Fruit fly (Drosophila melanogaster): Measurements from ENCODE around the gene Kdm5.

The Kdm5 gene

dm6 chr2L:5971093-5971808 lies 28.1 kb downstream of the Kdm5 start:
- TF ChIP-seq CrebA (GFP tag; optimal IDR thresholded peaks at IDR 0.05; ENCODE audit: borderline replicate concordance) (no peak), foxo (GFP tag; optimal IDR thresholded peaks at IDR 0.05) (no peak), h (GFP tag; optimal IDR thresholded peaks at IDR 0.05) (peak; percentile 39), rgr (GFP tag; optimal IDR thresholded peaks at IDR 0.05) (no peak), lola (GFP tag; optimal IDR thresholded peaks at IDR 0.05) (no peak), tai (GFP tag; optimal IDR thresholded peaks at IDR 0.05) (no peak), Hnf4 (GFP tag; optimal IDR thresholded peaks at IDR 0.05) (no peak), OdsH (GFP tag; optimal IDR thresholded peaks at IDR 0.05) (no peak), CG9705 (GFP tag; optimal IDR thresholded peaks at IDR 0.05) (no peak), Vsx2 (GFP tag; optimal IDR thresholded peaks at IDR 0.05; ENCODE audit: partially characterized antibody) (no peak), Dfd (GFP tag; optimal IDR thresholded peaks at IDR 0.05) (no peak), dl (GFP tag; optimal IDR thresholded peaks at IDR 0.05; ENCODE audit: insufficient read depth in 1 of 2, partially characterized antibody in 2 of 2) (no peak), ey (GFP tag; optimal IDR thresholded peaks at IDR 0.05) (no peak), usp (GFP tag; optimal IDR thresholded peaks at IDR 0.05) (no peak), pan (optimal IDR thresholded peaks at IDR 0.05) (no peak), brk (GFP tag; optimal IDR thresholded peaks at IDR 0.05) (peak; percentile 51), Hr83 (GFP tag; optimal IDR thresholded peaks at IDR 0.05; ENCODE audit: poor library complexity, severe bottlenecking) (no peak), HLH106 (tag; optimal IDR thresholded peaks at IDR 0.05) (no peak), GATAd (GFP tag; optimal IDR thresholded peaks at IDR 0.05) (no peak), Rel (GFP tag; optimal IDR thresholded peaks at IDR 0.05) (no peak), Rel (tag; optimal IDR thresholded peaks at IDR 0.05) (peak; percentile 33), Mio (GFP tag; optimal IDR thresholded peaks at IDR 0.05) (no peak), dsf (GFP tag; optimal IDR thresholded peaks at IDR 0.05; ENCODE audit: borderline replicate concordance) (no peak), woc (GFP tag; optimal IDR thresholded peaks at IDR 0.05) (no peak)

- no peak for TF ChIP-seq lola (GFP tag; optimal IDR thresholded peaks at IDR 0.05)
- no peak for TF ChIP-seq CrebA (GFP tag; optimal IDR thresholded peaks at IDR 0.05; ENCODE audit: borderline replicate concordance)
- no peak for TF ChIP-seq Dfd (GFP tag; optimal IDR thresholded peaks at IDR 0.05)
- no peak for TF ChIP-seq CG9705 (GFP tag; optimal IDR thresholded peaks at IDR 0.05)
- no peak for TF ChIP-seq Sp1 (GFP tag; optimal IDR thresholded peaks at IDR 0.05)
- TF ChIP-seq jim (GFP tag; optimal IDR thresholded peaks at IDR 0.05): no peak
- no peak for TF ChIP-seq Mio (GFP tag; optimal IDR thresholded peaks at IDR 0.05)
- no peak for TF ChIP-seq Hr78 (GFP tag; optimal IDR thresholded peaks at IDR 0.05)
These were observed 29.7 kb downstream of the Kdm5 start, which contains the start of gene Ucp4B for dm6 chr2L:5969559-5969958. TSS of gene Ucp4B (plus strand) at chr2L:5969859.

- no peak for TF ChIP-seq ey (GFP tag; optimal IDR thresholded peaks at IDR 0.05)
- TF ChIP-seq br (GFP tag; optimal IDR thresholded peaks at IDR 0.05): no peak
- TF ChIP-seq Mio (GFP tag; optimal IDR thresholded peaks at IDR 0.05): no peak
- TF ChIP-seq fru (GFP tag; optimal IDR thresholded peaks at IDR 0.05): no peak
- no peak for TF ChIP-seq jim (GFP tag; optimal IDR thresholded peaks at IDR 0.05)
- no peak for TF ChIP-seq tai (GFP tag; optimal IDR thresholded peaks at IDR 0.05)
- no peak for TF ChIP-seq dsf (GFP tag; optimal IDR thresholded peaks at IDR 0.05; ENCODE audit: borderline replicate concordance)
- no peak for TF ChIP-seq Hnf4 (GFP tag; optimal IDR thresholded peaks at IDR 0.05)
- TF ChIP-seq dl (GFP tag; optimal IDR thresholded peaks at IDR 0.05; ENCODE audit: insufficient read depth in 1 of 2, partially characterized antibody in 2 of 2): no peak
- no peak for TF ChIP-seq psq (GFP tag; optimal IDR thresholded peaks at IDR 0.05)
- TF ChIP-seq Dfd (GFP tag; optimal IDR thresholded peaks at IDR 0.05): no peak
These were observed 31.3 kb downstream of the Kdm5 start, which contains the start of the genes CG13992 and Ucp4C for dm6 chr2L:5967702-5968616. TSS of gene CG13992 (minus strand) at chr2L:5967752. TSS of gene Ucp4C (plus strand) at chr2L:5968566.

- TF ChIP-seq HLH106 (tag; optimal IDR thresholded peaks at IDR 0.05) (no peak), fru (GFP tag; optimal IDR thresholded peaks at IDR 0.05) (no peak), psq (GFP tag; optimal IDR thresholded peaks at IDR 0.05) (no peak), br (GFP tag; optimal IDR thresholded peaks at IDR 0.05) (no peak), GATAd (GFP tag; optimal IDR thresholded peaks at IDR 0.05) (no peak), Mio (GFP tag; optimal IDR thresholded peaks at IDR 0.05) (no peak), rgr (GFP tag; optimal IDR thresholded peaks at IDR 0.05) (no peak), sv (GFP tag; optimal IDR thresholded peaks at IDR 0.05) (no peak), CrebA (GFP tag; optimal IDR thresholded peaks at IDR 0.05; ENCODE audit: borderline replicate concordance) (no peak), woc (GFP tag; optimal IDR thresholded peaks at IDR 0.05) (no peak), Dif (GFP tag; optimal IDR thresholded peaks at IDR 0.05; ENCODE audit: partially characterized antibody) (no peak), CG32264 (GFP tag; optimal IDR thresholded peaks at IDR 0.05) (no peak), Jra (GFP tag; optimal IDR thresholded peaks at IDR 0.05) (no peak), Hnf4 (GFP tag; optimal IDR thresholded peaks at IDR 0.05) (no peak), Myc (optimal IDR thresholded peaks at IDR 0.05) (no peak), Dfd (GFP tag; optimal IDR thresholded peaks at IDR 0.05) (no peak), dmrt93B (GFP tag; optimal IDR thresholded peaks at IDR 0.05) (no peak), Hr78 (GFP tag; optimal IDR thresholded peaks at IDR 0.05) (no peak), brk (GFP tag; optimal IDR thresholded peaks at IDR 0.05) (no peak), OdsH (GFP tag; optimal IDR thresholded peaks at IDR 0.05) (no peak)
These were observed 34.5 kb downstream of the Kdm5 start, which contains the start of gene psd for dm6 chr2L:5964851-5965250. TSS of gene psd (minus strand) at chr2L:5964951.
